Fruit fly (Drosophila melanogaster) whole organism, embryonic: ENCODE measurements around the gene Fit2.

Experiments
- Blimp-1 ChIP-seq: fragments of 200-800 bp; sonication (Bioruptor generic); optimal IDR thresholded peaks from 3 replicates; lab custom pipeline; 2018; ENCODE audit warnings: missing biosample characterization, missing genetic modification characterization, mild to moderate bottlenecking, moderate library complexity, missing genetic modification reagents
- C15 ChIP-seq: fragments of 200-800 bp; sonication (Bioruptor generic); IDR thresholded peaks from 3 replicates; pipeline ENCODE4 v1.3.6; 2022; ENCODE audit warnings: missing biosample characterization, missing genetic modification characterization
- CG10274 ChIP-seq: fragments of 200-800 bp; sonication (Bioruptor generic); optimal IDR thresholded peaks from 3 replicates; lab custom pipeline; 2017; ENCODE audit warnings: missing biosample characterization, mild to moderate bottlenecking, missing genetic modification characterization
- CG10979 ChIP-seq: fragments of 200-800 bp; sonication (Bioruptor generic); optimal IDR thresholded peaks from 2 replicates; lab custom pipeline; 2018; ENCODE audit warnings: missing biosample characterization, mild to moderate bottlenecking, missing genetic modification characterization, moderate library complexity
- CG11085 ChIP-seq: fragments of 200-800 bp; sonication (Bioruptor generic); IDR thresholded peaks from 2 replicates; pipeline ENCODE4 v1.3.6; 2022; ENCODE audit warnings: missing biosample characterization, missing genetic modification characterization
- CG12155 ChIP-seq: fragments of 200-800 bp; sonication (Bioruptor generic); optimal IDR thresholded peaks from 3 replicates; lab custom pipeline; 2016; ENCODE audit warnings: missing biosample characterization, missing genetic modification characterization
- CG13296 ChIP-seq: fragments of 200-800 bp; sonication (Bioruptor generic); optimal IDR thresholded peaks from 3 replicates; lab custom pipeline; 2018; ENCODE audit warnings: missing biosample characterization, mild to moderate bottlenecking, missing genetic modification characterization
- CG15479 ChIP-seq: fragments of 200-800 bp; sonication (Bioruptor generic); optimal IDR thresholded peaks from 3 replicates; lab custom pipeline; 2019; ENCODE audit warnings: missing biosample characterization, mild to moderate bottlenecking, missing genetic modification characterization, moderate library complexity
- CG15696 ChIP-seq: fragments of 200-800 bp; sonication (Bioruptor generic); optimal IDR thresholded peaks from 2 replicates; lab custom pipeline; 2019; ENCODE audit warnings: missing biosample characterization, mild to moderate bottlenecking, missing genetic modification characterization, moderate library complexity
- CG16779 ChIP-seq: fragments of 200-800 bp; sonication (Bioruptor generic); IDR thresholded peaks from 2 replicates; pipeline ENCODE4 v1.3.6; 2022; ENCODE audit warnings: missing biosample characterization, missing genetic modification characterization
- CG18262 ChIP-seq: fragments of 200-800 bp; optimal IDR thresholded peaks from 3 replicates; lab custom pipeline; 2019; ENCODE audit warnings: missing biosample characterization, mild to moderate bottlenecking, missing genetic modification characterization, moderate library complexity
- CG1832 ChIP-seq: fragments of 200-800 bp; sonication (Bioruptor generic); optimal IDR thresholded peaks from 2 replicates; lab custom pipeline; 2017; ENCODE audit warnings: missing biosample characterization, mild to moderate bottlenecking, missing genetic modification characterization, inconsistent platforms
- CG18599 ChIP-seq: fragments of 200-800 bp; sonication (Bioruptor generic); optimal IDR thresholded peaks from 3 replicates; lab custom pipeline; 2017; ENCODE audit warnings: missing biosample characterization, missing genetic modification characterization, mild to moderate bottlenecking, moderate library complexity, missing genetic modification reagents
- CG2116 ChIP-seq: fragments of 200-800 bp; sonication (Bioruptor generic); optimal IDR thresholded peaks from 3 replicates; lab custom pipeline; 2018; ENCODE audit warnings: missing biosample characterization, mild to moderate bottlenecking, missing genetic modification characterization
- CG31365 ChIP-seq: fragments of 200-800 bp; sonication (Bioruptor generic); optimal IDR thresholded peaks from 2 replicates; lab custom pipeline; 2018; ENCODE audit warnings: missing biosample characterization, mild to moderate bottlenecking, missing genetic modification characterization
- CG31388 ChIP-seq: fragments of 200-800 bp; sonication (Bioruptor generic); optimal IDR thresholded peaks from 2 replicates; lab custom pipeline; 2016; ENCODE audit warnings: missing biosample characterization, missing genetic modification characterization
- CG3163 ChIP-seq: fragments of 200-800 bp; sonication (Bioruptor generic); optimal IDR thresholded peaks from 3 replicates; lab custom pipeline; 2016; ENCODE audit warnings: missing biosample characterization, missing genetic modification characterization
- CG34376 ChIP-seq: fragments of 200-800 bp; sonication (Bioruptor generic); optimal IDR thresholded peaks from 2 replicates; lab custom pipeline; 2018; ENCODE audit warnings: missing biosample characterization, mild to moderate bottlenecking, missing genetic modification characterization
- CG3726 ChIP-seq: fragments of 200-800 bp; sonication (Bioruptor generic); IDR thresholded peaks from 3 replicates; pipeline ENCODE4, ENCODE4 v1.3.6; 2022; ENCODE audit warnings: missing biosample characterization, missing genetic modification characterization
- CG3995 ChIP-seq: fragments of 200-800 bp; sonication (Bioruptor generic); optimal IDR thresholded peaks from 3 replicates; lab custom pipeline; 2016; ENCODE audit warnings: missing biosample characterization, missing genetic modification characterization
- CG8359 ChIP-seq: fragments of 200-800 bp; sonication (Bioruptor generic); optimal IDR thresholded peaks from 2 replicates; lab custom pipeline; 2017; ENCODE audit warnings: missing biosample characterization, mild to moderate bottlenecking, missing genetic modification characterization, borderline replicate concordance
- CG9817 ChIP-seq: fragments of 200-800 bp; sonication (Bioruptor generic); optimal IDR thresholded peaks from 2 replicates; lab custom pipeline; 2018; ENCODE audit warnings: missing biosample characterization, mild to moderate bottlenecking, missing genetic modification characterization, moderate library complexity
- Dip3 ChIP-seq: fragments of 200-800 bp; sonication (Bioruptor generic); optimal IDR thresholded peaks from 3 replicates; lab custom pipeline; 2016; ENCODE audit warnings: missing biosample characterization, missing genetic modification characterization
- ERR ChIP-seq: fragments of 200-800 bp; sonication (Bioruptor generic); optimal IDR thresholded peaks from 2 replicates; lab custom pipeline; 2016; ENCODE audit warnings: missing biosample characterization, missing genetic modification characterization
- Ets65A ChIP-seq: fragments of 200-800 bp; sonication (Bioruptor generic); peaks from one replicate; lab custom pipeline; 2016; ENCODE audit warnings: missing biosample characterization, missing genetic modification characterization
- Gug ChIP-seq: fragments of 200-800 bp; sonication (Bioruptor generic); IDR thresholded peaks from 4 replicates; pipeline ENCODE4 v1.3.6; 2022; ENCODE audit warnings: missing biosample characterization, missing genetic modification characterization
- H2.0 ChIP-seq: fragments of 200-800 bp; sonication (Bioruptor generic); IDR thresholded peaks from 2 replicates; pipeline ENCODE4 v1.3.6; 2022; ENCODE audit warnings: missing biosample characterization, missing genetic modification characterization
- HLH4C ChIP-seq: fragments of 200-800 bp; sonication (Bioruptor generic); IDR thresholded peaks from 3 replicates; pipeline ENCODE4 v1.3.6; 2022; ENCODE audit warnings: missing biosample characterization, missing genetic modification characterization; ENCODE audit not compliant: partially characterized antibody
- Kr ChIP-seq: fragments of 200-800 bp; sonication (Bioruptor generic); optimal IDR thresholded peaks from 2 replicates; lab custom pipeline; 2017; ENCODE audit warnings: missing biosample characterization, mild to moderate bottlenecking, missing genetic modification characterization
- Mes4 ChIP-seq: fragments of 200-800 bp; sonication (Bioruptor generic); optimal IDR thresholded peaks from 2 replicates; lab custom pipeline; 2016; ENCODE audit warnings: missing biosample characterization, missing genetic modification characterization
- NC2α ChIP-seq: fragments of 200-800 bp; sonication (Bioruptor generic); optimal IDR thresholded peaks from 2 replicates; lab custom pipeline; 2016; ENCODE audit warnings: missing biosample characterization, missing genetic modification characterization
- Nf-YA ChIP-seq: fragments of 200-800 bp; sonication (Bioruptor generic); IDR thresholded peaks from 2 replicates; pipeline ENCODE4 v1.3.6; 2022; ENCODE audit warnings: missing biosample characterization, missing genetic modification characterization
- Sry-β ChIP-seq: fragments of 200-800 bp; sonication (Bioruptor generic); optimal IDR thresholded peaks from 2 replicates; lab custom pipeline; 2018; ENCODE audit warnings: missing biosample characterization, mild to moderate bottlenecking, missing genetic modification characterization, moderate library complexity
- Tbp ChIP-seq: fragments of >200 bp; optimal IDR thresholded peaks from 2 replicates; lab custom pipeline; 2018; ENCODE audit warnings: missing biosample characterization, missing genetic modification characterization
- Usf ChIP-seq: fragments of 200-800 bp; sonication (Bioruptor generic); optimal IDR thresholded peaks from 2 replicates; lab custom pipeline; 2017; ENCODE audit warnings: missing genotype, missing biosample characterization, missing genetic modification characterization
- Vsx1 ChIP-seq: fragments of 200-800 bp; sonication (Bioruptor generic); optimal IDR thresholded peaks from 2 replicates; lab custom pipeline; 2017; ENCODE audit warnings: missing biosample characterization, mild to moderate bottlenecking, missing genetic modification characterization, missing genetic modification reagents
- ap ChIP-seq: fragments of 200-800 bp; sonication (Bioruptor generic); IDR thresholded peaks from 2 replicates; pipeline ENCODE4 v1.3.6; 2022; ENCODE audit warnings: missing biosample characterization, missing genetic modification characterization
- bab2 ChIP-seq: fragments of 200-800 bp; sonication (Bioruptor generic); optimal IDR thresholded peaks from 2 replicates; lab custom pipeline; 2016; ENCODE audit warnings: missing biosample characterization, missing genetic modification characterization
- cg ChIP-seq: fragments of 200-800 bp; sonication (Bioruptor generic); optimal IDR thresholded peaks from 3 replicates; lab custom pipeline; 2019; ENCODE audit warnings: missing biosample characterization, mild to moderate bottlenecking, missing genetic modification characterization, moderate library complexity
- chif ChIP-seq, 2 experiments: fragments of 200-800 bp; sonication (Bioruptor generic); optimal IDR thresholded peaks; 3 replicates each; lab custom pipeline; 2016; ENCODE audit warnings: missing biosample characterization in 2 of 2, missing genetic modification characterization in 2 of 2
- ci ChIP-seq: fragments of 200-800 bp; sonication (Bioruptor generic); IDR thresholded peaks from 3 replicates; pipeline ENCODE4 v1.3.6; 2022; ENCODE audit warnings: missing biosample characterization, missing genetic modification characterization
- dati ChIP-seq: fragments of 200-800 bp; sonication (Bioruptor generic); IDR thresholded peaks from 2 replicates; pipeline ENCODE4 v1.3.6; 2022; ENCODE audit warnings: missing biosample characterization, missing genetic modification characterization
- dm ChIP-seq: fragments of 200-800 bp; sonication (Bioruptor generic); optimal IDR thresholded peaks from 3 replicates; lab custom pipeline; 2016; ENCODE audit warnings: missing biosample characterization, missing genetic modification characterization
- ewg ChIP-seq: fragments of 200-800 bp; sonication (Bioruptor generic); optimal IDR thresholded peaks from 3 replicates; lab custom pipeline; 2017; ENCODE audit warnings: mild to moderate bottlenecking, missing biosample characterization, missing genetic modification reagents, missing genetic modification characterization
- fd102C ChIP-seq: fragments of 200-800 bp; sonication (Bioruptor generic); optimal IDR thresholded peaks from 2 replicates; lab custom pipeline; 2018; ENCODE audit warnings: missing biosample characterization, mild to moderate bottlenecking, missing genetic modification characterization, moderate library complexity
- fd96Cb ChIP-seq: fragments of 200-800 bp; sonication (Bioruptor generic); optimal IDR thresholded peaks from 2 replicates; lab custom pipeline; 2018; ENCODE audit warnings: missing biosample characterization, mild to moderate bottlenecking, missing genetic modification characterization, moderate library complexity
- fru ChIP-seq: fragments of >200 bp; optimal IDR thresholded peaks from 2 replicates; lab custom pipeline; 2017
- knrl ChIP-seq: fragments of 200-800 bp; sonication (Bioruptor generic); IDR thresholded peaks from 3 replicates; pipeline ENCODE4 v1.3.6; 2022; ENCODE audit warnings: missing biosample characterization, missing genetic modification characterization; ENCODE audit not compliant: partially characterized antibody
- lab ChIP-seq: fragments of 200-800 bp; sonication (Bioruptor generic); optimal IDR thresholded peaks from 3 replicates; lab custom pipeline; 2017; ENCODE audit warnings: missing biosample characterization, missing genetic modification characterization, mild to moderate bottlenecking, moderate library complexity, missing genetic modification reagents
- nerfin-2 ChIP-seq: fragments of 200-800 bp; sonication (Bioruptor generic); IDR thresholded peaks from 2 replicates; pipeline ENCODE4 v1.3.6; 2022; ENCODE audit warnings: missing biosample characterization, missing genetic modification characterization; ENCODE audit not compliant: partially characterized antibody
- shn ChIP-seq: fragments of 200-800 bp; sonication (Bioruptor generic); optimal IDR thresholded peaks from 3 replicates; lab custom pipeline; 2016; ENCODE audit warnings: missing biosample characterization, missing genetic modification characterization
- stc ChIP-seq: fragments of 200-800 bp; sonication (Bioruptor generic); IDR thresholded peaks from 2 replicates; pipeline ENCODE4 v1.3.6; 2022; ENCODE audit warnings: missing biosample characterization, missing genetic modification characterization

The Fit2 gene

DNA sequence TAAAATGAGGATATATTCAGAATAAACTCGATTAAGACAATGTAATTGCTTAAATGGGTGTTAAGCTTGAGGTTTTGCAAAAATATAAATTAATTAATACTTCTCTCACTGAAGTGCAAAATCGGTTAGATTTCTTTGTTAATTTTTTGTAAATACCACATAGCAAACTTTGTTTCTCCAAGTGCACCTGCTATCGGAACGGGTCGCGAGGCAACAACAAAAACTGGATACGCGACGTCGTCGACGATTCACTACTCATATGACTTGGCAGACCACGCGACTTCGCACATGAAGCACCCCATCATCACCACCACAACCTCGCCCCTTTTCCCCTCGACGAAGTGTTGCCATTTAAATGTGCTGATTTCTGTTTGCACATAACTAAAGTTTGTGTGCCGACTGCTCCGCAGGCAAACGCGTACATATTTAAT lies 17.1 kb upstream of the Fit2 start (continued):
- TF ChIP-seq Ets65A (GFP tag; lab: Kevin White, UChicago) (no peak), ap (GFP tag; lab: Robert Waterston, UW) (no peak), Vsx1 (GFP tag; lab: Kevin White, UChicago) (no peak), nerfin-2 (no peak), CG10979 (tag; lab: Kevin White, UChicago) (peak; percentile 8), CG9817 (tag; lab: Kevin White, UChicago) (peak; percentile 35), H2.0 (GFP tag; lab: Robert Waterston, UW) (peak; percentile 26; the same call in 1 of the 2 replicates), chif (GFP tag; optimal IDR thresholded peaks at IDR 0.05; lab: Kevin White, UChicago) (no peak), Gug (GFP tag; lab: Robert Waterston, UW) (peak; percentile 37; the same call in 2 of the 4 replicates), ci (GFP tag; lab: Robert Waterston, UW) (no peak), CG15696 (tag; lab: Kevin White, UChicago) (no peak), C15 (GFP tag; lab: Robert Waterston, UW) (no peak), stc (GFP tag; lab: Robert Waterston, UW) (no peak), CG2116 (GFP tag; lab: Kevin White, UChicago) (no peak), lab (peak; percentile 53), CG10274 (GFP tag; lab: Kevin White, UChicago) (no peak), fd102C (GFP tag; lab: Kevin White, UChicago) (no peak), Mes4 (GFP tag; lab: Kevin White, UChicago) (no peak), CG3995 (GFP tag; lab: Kevin White, UChicago) (no peak), Sry-β (GFP tag; lab: Kevin White, UChicago) (no peak), CG15479 (GFP tag; lab: Kevin White, UChicago) (no peak), fru (lab: Kevin White, UChicago) (no peak), CG16779 (GFP tag; lab: Robert Waterston, UW) (no peak), knrl (GFP tag; lab: Robert Waterston, UW) (no peak), CG11085 (GFP tag; lab: Robert Waterston, UW) (peak; percentile 15; the same call in 1 of the 2 replicates), CG8359 (GFP tag; lab: Kevin White, UChicago) (no peak), ewg (no peak), Usf (GFP tag; lab: Kevin White, UChicago) (no peak), CG31365 (tag; lab: Kevin White, UChicago) (no peak), Dip3 (GFP tag; lab: Kevin White, UChicago) (peak; percentile 3), HLH4C (GFP tag; lab: Robert Waterston, UW) (no peak), bab2 (GFP tag; lab: Kevin White, UChicago) (no peak), dm (GFP tag; lab: Kevin White, UChicago) (no peak), CG31388 (GFP tag; lab: Kevin White, UChicago) (no peak), Kr (GFP tag; lab: Kevin White, UChicago) (no peak), Tbp (GFP tag; lab: Kevin White, UChicago) (no peak), dati (no peak), cg (no peak), ERR (GFP tag; lab: Kevin White, UChicago) (no peak), CG34376 (GFP tag; lab: Kevin White, UChicago) (no peak), NC2α (GFP tag; lab: Kevin White, UChicago) (no peak), Blimp-1 (GFP tag; lab: Kevin White, UChicago) (no peak), CG18599 (GFP tag; lab: Kevin White, UChicago) (no peak), CG12155 (peak; percentile 9), Nf-YA (GFP tag; lab: Robert Waterston, UW) (no peak), CG3163 (GFP tag; lab: Kevin White, UChicago) (no peak), CG1832 (GFP tag; lab: Kevin White, UChicago) (no peak), fd96Cb (peak; percentile 23), CG13296 (GFP tag; lab: Kevin White, UChicago) (no peak), CG3726 (GFP tag; lab: Robert Waterston, UW) (no peak), shn (GFP tag; lab: Kevin White, UChicago) (no peak), CG18262 (tag; lab: Kevin White, UChicago) (peak; percentile 28)
